Fruit fly (Drosophila melanogaster): ENCODE measurements around the gene Tgt.

DNA sequence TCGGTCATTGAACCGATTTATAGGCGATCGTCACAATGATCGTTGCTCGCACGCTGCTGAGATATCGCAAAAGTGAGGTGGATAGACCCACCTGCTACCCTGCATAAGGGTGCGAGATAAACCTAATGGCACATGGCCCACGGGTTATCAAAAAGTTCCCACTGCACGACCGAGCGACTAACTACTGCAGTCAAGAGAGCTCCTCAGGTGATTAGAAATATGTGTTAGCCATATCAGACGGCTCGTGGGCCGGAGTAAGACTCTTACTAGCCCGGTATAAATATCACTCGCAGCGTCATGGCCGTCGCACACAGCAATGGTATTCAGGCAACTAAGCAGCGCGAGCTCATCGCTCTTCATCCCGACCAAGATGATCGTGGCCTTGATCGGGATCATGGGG, 35.1 kb downstream of the Tgt start, which contains the start of gene CG42329:
- TF ChIP-seq EcR (GFP tag; optimal IDR thresholded peaks at IDR 0.05): no peak
- no peak for TF ChIP-seq usp (GFP tag; optimal IDR thresholded peaks at IDR 0.05)
- no peak for TF ChIP-seq Dll (optimal IDR thresholded peaks at IDR 0.05)

Measured in whole organism.